Worm (Caenorhabditis elegans) whole organism, young adult: ENCODE data around the gene srx-82.

ENCODE experiments used
- B0019.2 ChIP-seq: fragments of 200-800 bp; sonication (Bioruptor generic); conservative IDR thresholded peaks from 2 replicates; pipeline ENCODE4 v1.3.6; 2022; ENCODE audit warnings: missing genetic modification reagents, missing genetic modification characterization, missing compliant biosample characterization
- F49E8.2 ChIP-seq: sonication (generic microtip); optimal IDR thresholded peaks from 3 replicates; lab custom pipeline; 2017; ENCODE audit warnings: missing genetic modification characterization, mild to moderate bottlenecking, missing compliant biosample characterization, antibody characterized with exemption, moderate library complexity; ENCODE audit not compliant: insufficient read depth
- ama-1 ChIP-seq, 3 experiments: fragments of 150-350 bp in 1 of 3; sonication (generic microtip) in 2 of 3; optimal IDR thresholded peaks; 2 replicates each; lab custom pipeline; 2014 to 2018; ENCODE audit warnings: missing biosample characterization in 2 of 3, missing genetic modification characterization in 2 of 3, missing genetic modification reagents in 2 of 3
- dpff-1 ChIP-seq: sonication (generic microtip); optimal IDR thresholded peaks from 2 replicates; lab custom pipeline; 2017; ENCODE audit warnings: mild to moderate bottlenecking, missing genetic modification characterization, missing compliant biosample characterization
- dpl-1 ChIP-seq: fragments of 150-350 bp; optimal IDR thresholded peaks from 2 replicates; lab custom pipeline; 2014; ENCODE audit warnings: missing biosample characterization, missing genetic modification reagents, missing genetic modification characterization
- him-1 ChIP-seq: sonication (generic microtip); optimal IDR thresholded peaks from 2 replicates; lab custom pipeline; 2016; ENCODE audit warnings: missing genotype, missing genetic modification reagents, missing genetic modification characterization, missing compliant biosample characterization
- let-607 ChIP-seq, 2 experiments: fragments of 200-800 bp in 1 of 2; sonication (Bioruptor generic) in 1 of 2; sonication (generic microtip) in 1 of 2; optimal IDR thresholded peaks; 2 replicates each; lab custom pipeline; 2016 to 2018; ENCODE audit warnings: mild to moderate bottlenecking in 2 of 2, missing compliant biosample characterization in 2 of 2, missing genetic modification characterization in 2 of 2, moderate library complexity in 2 of 2, missing genotype in 1 of 2
- nfya-1 ChIP-seq: sonication (generic microtip); optimal IDR thresholded peaks from 2 replicates; lab custom pipeline; 2017; ENCODE audit warnings: antibody characterized with exemption, missing compliant biosample characterization, missing genetic modification characterization, borderline replicate concordance; ENCODE audit not compliant: insufficient read depth
- pha-4 ChIP-seq: fragments of 150-350 bp; sonication (generic microtip); optimal IDR thresholded peaks from 2 replicates; lab custom pipeline; 2014; ENCODE audit warnings: missing biosample characterization, missing genetic modification reagents, missing genetic modification characterization
- rec-8 ChIP-seq, 2 experiments: sonication (generic microtip); optimal IDR thresholded peaks; 2 replicates each; lab custom pipeline; 2016; ENCODE audit warnings: mild to moderate bottlenecking in 2 of 2, missing genetic modification characterization in 2 of 2, missing genetic modification reagents in 2 of 2, missing genotype in 2 of 2, missing biosample characterization in 1 of 2, missing compliant biosample characterization in 1 of 2, moderate library complexity in 1 of 2
- snpc-4 ChIP-seq, 5 experiments: fragments of 150-350 bp in 1 of 5; sonication (generic microtip) in 4 of 5; optimal IDR thresholded peaks; 2 replicates each; lab custom pipeline; 2014 to 2018; ENCODE audit warnings: missing genetic modification characterization in 5 of 5, missing biosample characterization in 3 of 5, antibody characterized with exemption in 2 of 5, mild to moderate bottlenecking in 2 of 5, missing compliant biosample characterization in 2 of 5, missing genotype in 2 of 5, moderate library complexity in 2 of 5, missing genetic modification reagents in 1 of 5
- unc-62 ChIP-seq: fragments of 150-350 bp; optimal IDR thresholded peaks from 2 replicates; lab custom pipeline; 2014; ENCODE audit warnings: missing biosample characterization, missing genetic modification reagents, missing genetic modification characterization
- xnd-1 ChIP-seq: sonication (generic microtip); optimal IDR thresholded peaks from 2 replicates; lab custom pipeline; 2016; ENCODE audit warnings: missing genotype, missing genetic modification reagents, missing genetic modification characterization, missing compliant biosample characterization

ce11 chrV:11620081-11620480, 30.5 kb downstream of the srx-82 start:
- TF ChIP-seq dpff-1 (no peak), pha-4 (tag; lab: Kevin White, UChicago) (no peak), nfya-1 (no peak), rec-8 (tag; optimal IDR thresholded peaks at IDR 0.05; lab: Kevin White, UChicago) (no peak), B0019.2 (GFP tag; lab: Robert Waterston, UW) (no peak), him-1 (no peak), unc-62 (GFP tag; lab: Kevin White, UChicago) (no peak), snpc-4 (GFP tag; optimal IDR thresholded peaks at IDR 0.05; lab: Kevin White, UChicago) (no peak), snpc-4 (tag; optimal IDR thresholded peaks at IDR 0.05; lab: Kevin White, UChicago) (no peak), xnd-1 (tag; lab: Kevin White, UChicago) (no peak), ama-1 (optimal IDR thresholded peaks at IDR 0.05; lab: Kevin White, UChicago) (no peak), ama-1 (GFP tag; optimal IDR thresholded peaks at IDR 0.05; lab: Kevin White, UChicago) (no peak), F49E8.2 (no peak), let-607 (tag; optimal IDR thresholded peaks at IDR 0.05; lab: Kevin White, UChicago) (no peak), dpl-1 (GFP tag; lab: Kevin White, UChicago) (no peak)
